Comparison of ENCODE assay signal across 4 worm cellular contexts in the genomic region with DNA sequence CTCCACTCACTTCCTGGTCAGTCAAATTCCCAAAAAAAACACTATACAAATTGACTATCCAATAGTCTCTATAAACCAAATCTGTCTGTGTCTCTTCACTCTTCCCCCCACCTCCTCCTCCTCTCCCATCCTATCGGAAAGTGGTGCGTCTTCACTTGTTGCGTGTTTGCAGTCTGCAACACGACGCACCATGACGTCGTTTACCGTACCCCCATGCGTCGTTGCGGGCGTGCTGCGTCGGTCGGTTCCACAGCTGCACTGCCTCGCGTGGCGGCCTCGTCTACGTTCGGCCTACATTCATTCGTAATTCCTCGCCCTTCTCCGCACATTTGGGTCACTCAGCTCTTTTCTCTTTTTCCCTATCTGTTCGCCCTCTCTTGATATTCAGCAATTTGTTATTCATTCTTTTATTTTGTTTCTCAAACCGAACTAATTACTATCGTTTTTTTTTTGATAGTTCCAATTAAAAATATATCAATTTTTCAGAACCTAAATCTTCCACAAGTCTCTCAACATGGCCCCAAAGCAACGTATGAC.
TF ChIP-seq lines count a peak whose summit lies in the region.

A gene (plus strand): TSS at position 487 of the 537 bp plus-strand sequence.

TF ChIP-seq in whole organism, L2 larva, 48 proteins besides CTCF, POLR2A, EP300 and RAD21 (continues in another document):
- TF ChIP-seq ZK546.5 (tag; optimal IDR thresholded peaks at IDR 0.05; lab: Kevin White, UChicago) (peak; percentile 62), sma-9 (GFP tag; optimal IDR thresholded peaks at IDR 0.05; lab: Kevin White, UChicago) (peak; percentile 99), sma-9 (tag; optimal IDR thresholded peaks at IDR 0.05; lab: Kevin White, UChicago) (peak; percentile 63), zag-1 (tag; optimal IDR thresholded peaks at IDR 0.05; lab: Kevin White, UChicago) (peak; percentile 99), lsy-2 (tag; optimal IDR thresholded peaks at IDR 0.05; lab: Kevin White, UChicago) (peak; percentile 99 to 100), blmp-1 (tag; optimal IDR thresholded peaks at IDR 0.05; lab: Kevin White, UChicago; ENCODE audit: insufficient read depth) (peak; percentile 82), fos-1 (tag; optimal IDR thresholded peaks at IDR 0.05; lab: Kevin White, UChicago) (peak; percentile 99), gmeb-1 (tag; optimal IDR thresholded peaks at IDR 0.05; lab: Kevin White, UChicago) (peak; percentile 90), lin-39 (tag; optimal IDR thresholded peaks at IDR 0.05; lab: Kevin White, UChicago) (peak; percentile 61), nhr-11 (tag; optimal IDR thresholded peaks at IDR 0.05; lab: Kevin White, UChicago) (peak; percentile 3), nhr-23 (tag; optimal IDR thresholded peaks at IDR 0.05; lab: Kevin White, UChicago) (no peak), unc-55 (GFP tag; optimal IDR thresholded peaks at IDR 0.05; lab: Kevin White, UChicago) (peak; percentile 98), nhr-129 (tag; optimal IDR thresholded peaks at IDR 0.05; lab: Kevin White, UChicago) (peak; percentile 99), dmd-4 (tag; optimal IDR thresholded peaks at IDR 0.05; lab: Kevin White, UChicago) (no peak), F13H6.1 (tag; optimal IDR thresholded peaks at IDR 0.05; lab: Kevin White, UChicago) (peak; percentile 99), sem-4 (tag; optimal IDR thresholded peaks at IDR 0.05; lab: Kevin White, UChicago) (peak; percentile 99), Y55F3AM.14 (GFP tag; optimal IDR thresholded peaks at IDR 0.05; lab: Kevin White, UChicago) (peak; percentile 98), nhr-25 (tag; optimal IDR thresholded peaks at IDR 0.05; lab: Kevin White, UChicago) (peak; percentile 98), crh-2 (tag; optimal IDR thresholded peaks at IDR 0.05; lab: Kevin White, UChicago) (peak; percentile 100), peb-1 (tag; optimal IDR thresholded peaks at IDR 0.05; lab: Kevin White, UChicago) (peak; percentile 65), aly-2 (tag; optimal IDR thresholded peaks at IDR 0.05; lab: Kevin White, UChicago) (no peak)

TF ChIP-seq in whole organism, L4 larva, 104 proteins besides CTCF, POLR2A, EP300 and RAD21 (continues in another document):
- peak; percentile 97 for TF ChIP-seq duxl-1 (tag; optimal IDR thresholded peaks at IDR 0.05; lab: Kevin White, UChicago; ENCODE audit: poor library complexity)
- peak; percentile 96 for TF ChIP-seq F37D6.2 (tag; optimal IDR thresholded peaks at IDR 0.05; lab: Kevin White, UChicago)
- TF ChIP-seq R02D3.7 (tag; optimal IDR thresholded peaks at IDR 0.05; lab: Kevin White, UChicago): no peak
- TF ChIP-seq zip-11 (GFP tag; IDR thresholded peaks at IDR 0.05; lab: Robert Waterston, UW): no peak
- TF ChIP-seq ceh-28 (tag; optimal IDR thresholded peaks at IDR 0.05; lab: Kevin White, UChicago): peak; percentile 77
- peak; percentile 83 for TF ChIP-seq zfp-2 (tag; optimal IDR thresholded peaks at IDR 0.05; lab: Kevin White, UChicago)
- TF ChIP-seq ztf-11 (tag; optimal IDR thresholded peaks at IDR 0.05; lab: Kevin White, UChicago): no peak
- peak; percentile 92 for TF ChIP-seq F10B5.3 (tag; optimal IDR thresholded peaks at IDR 0.05; lab: Kevin White, UChicago)
- no peak for TF ChIP-seq nhr-111 (GFP tag; optimal IDR thresholded peaks at IDR 0.05; lab: Kevin White, UChicago)
- TF ChIP-seq ctbp-1 (GFP tag; IDR thresholded peaks at IDR 0.05; lab: Robert Waterston, UW): peak; percentile 98
- TF ChIP-seq mxl-3 (GFP tag; optimal IDR thresholded peaks at IDR 0.05; lab: Kevin White, UChicago): peak; percentile 100
- TF ChIP-seq nhr-42 (GFP tag; IDR thresholded peaks at IDR 0.05; lab: Robert Waterston, UW): peak; percentile 98
- peak; percentile 99 for TF ChIP-seq lin-13 (GFP tag; optimal IDR thresholded peaks at IDR 0.05; lab: Kevin White, UChicago)
- peak; percentile 70; the same call in 1 of the 2 replicates for TF ChIP-seq snpc-1.2 (GFP tag; IDR thresholded peaks at IDR 0.05; lab: Robert Waterston, UW)
- TF ChIP-seq mes-2 (tag; optimal IDR thresholded peaks at IDR 0.05; lab: Kevin White, UChicago; ENCODE audit: poor library complexity, severe bottlenecking): peak; percentile 97
- TF ChIP-seq jun-1 (tag; optimal IDR thresholded peaks at IDR 0.05; lab: Kevin White, UChicago): peak; percentile 95
- peak; percentile 96 for TF ChIP-seq zfp-3 (GFP tag; conservative IDR thresholded peaks at IDR 0.05; lab: Robert Waterston, UW)
- TF ChIP-seq sdz-12 (GFP tag; optimal IDR thresholded peaks at IDR 0.05; lab: Kevin White, UChicago): peak; percentile 20
- peak; percentile 91 for TF ChIP-seq mxl-2 (GFP tag; conservative IDR thresholded peaks at IDR 0.05; lab: Robert Waterston, UW)
- peak; percentile 62 for TF ChIP-seq zag-1 (tag; optimal IDR thresholded peaks at IDR 0.05; lab: Kevin White, UChicago)
- no peak for TF ChIP-seq tag-97 (GFP tag; IDR thresholded peaks at IDR 0.05; lab: Robert Waterston, UW)

TF ChIP-seq in whole organism, late embryonic, 69 proteins besides CTCF, POLR2A, EP300 and RAD21 (continues in another document):
- TF ChIP-seq Y22D7AL.16 (tag; optimal IDR thresholded peaks at IDR 0.05; lab: Kevin White, UChicago): no peak
- peak; percentile 75 for TF ChIP-seq C08G9.2 (tag; optimal IDR thresholded peaks at IDR 0.05; lab: Kevin White, UChicago)
- peak; percentile 89 for TF ChIP-seq elt-2 (tag; optimal IDR thresholded peaks at IDR 0.05; lab: Kevin White, UChicago)
- no peak for TF ChIP-seq hlh-15 (tag; optimal IDR thresholded peaks at IDR 0.05; lab: Kevin White, UChicago)
- TF ChIP-seq odd-2 (tag; optimal IDR thresholded peaks at IDR 0.05; lab: Kevin White, UChicago): no peak
- no peak for TF ChIP-seq che-1 (tag; optimal IDR thresholded peaks at IDR 0.05; lab: Kevin White, UChicago)
- peak; percentile 78 for TF ChIP-seq unc-55 (GFP tag; optimal IDR thresholded peaks at IDR 0.05; lab: Kevin White, UChicago)
- TF ChIP-seq sdc-2 (tag; optimal IDR thresholded peaks at IDR 0.05; lab: Kevin White, UChicago): peak; percentile 93
- peak; percentile 81 for TF ChIP-seq syd-9 (tag; optimal IDR thresholded peaks at IDR 0.05; lab: Kevin White, UChicago)
- TF ChIP-seq eyg-1 (tag; optimal IDR thresholded peaks at IDR 0.05; lab: Kevin White, UChicago): peak; percentile 55
- TF ChIP-seq ceh-2 (tag; optimal IDR thresholded peaks at IDR 0.05; lab: Kevin White, UChicago): peak; percentile 81
- peak; percentile 74 for TF ChIP-seq hlh-30 (tag; optimal IDR thresholded peaks at IDR 0.05; lab: Kevin White, UChicago; ENCODE audit: insufficient read depth)
- no peak for TF ChIP-seq ceh-9 (tag; optimal IDR thresholded peaks at IDR 0.05; lab: Kevin White, UChicago)
- no peak for TF ChIP-seq gmeb-2 (tag; optimal IDR thresholded peaks at IDR 0.05; lab: Kevin White, UChicago)
- peak; percentile 88 for TF ChIP-seq F13H6.1 (tag; optimal IDR thresholded peaks at IDR 0.05; lab: Kevin White, UChicago)
- TF ChIP-seq nhr-232 (tag; optimal IDR thresholded peaks at IDR 0.05; lab: Kevin White, UChicago): peak; percentile 48
- TF ChIP-seq pqm-1 (tag; optimal IDR thresholded peaks at IDR 0.05; lab: Kevin White, UChicago): peak; percentile 80
- TF ChIP-seq rnt-1 (tag; optimal IDR thresholded peaks at IDR 0.05; lab: Kevin White, UChicago): peak; percentile 94
- peak; percentile 97 for TF ChIP-seq ceh-31 (tag; optimal IDR thresholded peaks at IDR 0.05; lab: Kevin White, UChicago)
- TF ChIP-seq nfya-1 (tag; optimal IDR thresholded peaks at IDR 0.05; lab: Kevin White, UChicago): peak; percentile 99
- peak; percentile 44 for TF ChIP-seq K09A11.1 (tag; optimal IDR thresholded peaks at IDR 0.05; lab: Kevin White, UChicago; ENCODE audit: insufficient read depth)
- TF ChIP-seq fkh-6 (tag; optimal IDR thresholded peaks at IDR 0.05; lab: Kevin White, UChicago): peak; percentile 24
- TF ChIP-seq ceh-14 (tag; optimal IDR thresholded peaks at IDR 0.05; lab: Kevin White, UChicago): peak; percentile 82
- TF ChIP-seq ahr-1 (tag; optimal IDR thresholded peaks at IDR 0.05; lab: Kevin White, UChicago): peak; percentile 5

TF ChIP-seq in whole organism, mixed stage, embryonic, 35 proteins besides CTCF, POLR2A, EP300 and RAD21 (continues in another document):
- TF ChIP-seq tbx-8 (GFP tag; optimal IDR thresholded peaks at IDR 0.05; lab: Kevin White, UChicago) (peak; percentile 61), cnd-1 (tag; optimal IDR thresholded peaks at IDR 0.05; lab: Kevin White, UChicago) (peak; percentile 90), nhr-2 (tag; optimal IDR thresholded peaks at IDR 0.05; lab: Kevin White, UChicago) (peak; percentile 64), elt-3 (tag; optimal IDR thresholded peaks at IDR 0.05; lab: Kevin White, UChicago) (peak; percentile 78), blmp-1 (tag; optimal IDR thresholded peaks at IDR 0.05; lab: Kevin White, UChicago) (peak; percentile 0), ztf-11 (tag; optimal IDR thresholded peaks at IDR 0.05; lab: Kevin White, UChicago) (peak; percentile 97), ceh-39 (tag; optimal IDR thresholded peaks at IDR 0.05; lab: Kevin White, UChicago) (peak; percentile 93), nhr-28 (tag; optimal IDR thresholded peaks at IDR 0.05; lab: Kevin White, UChicago) (no peak), mls-2 (tag; optimal IDR thresholded peaks at IDR 0.05; lab: Kevin White, UChicago) (peak; percentile 90), unc-120 (tag; optimal IDR thresholded peaks at IDR 0.05; lab: Kevin White, UChicago; ENCODE audit: poor library complexity, severe bottlenecking) (peak; percentile 86), drap-1 (GFP tag; optimal IDR thresholded peaks at IDR 0.05; lab: Kevin White, UChicago) (peak; percentile 81), flh-1 (GFP tag; optimal IDR thresholded peaks at IDR 0.05; lab: Kevin White, UChicago) (no peak), nhr-12 (tag; optimal IDR thresholded peaks at IDR 0.05; lab: Kevin White, UChicago) (peak; percentile 83), lin-13 (tag; optimal IDR thresholded peaks at IDR 0.05; lab: Kevin White, UChicago) (peak; percentile 99), snpc-4 (tag; optimal IDR thresholded peaks at IDR 0.05; lab: Kevin White, UChicago) (no peak), unc-39 (tag; optimal IDR thresholded peaks at IDR 0.05; lab: Kevin White, UChicago) (peak; percentile 83), ham-2 (GFP tag; optimal IDR thresholded peaks at IDR 0.05; lab: Kevin White, UChicago) (peak; percentile 63), nhr-76 (tag; optimal IDR thresholded peaks at IDR 0.05; lab: Kevin White, UChicago) (peak; percentile 62), lin-32 (GFP tag; optimal IDR thresholded peaks at IDR 0.05; lab: Kevin White, UChicago) (no peak), hlh-1 (tag; optimal IDR thresholded peaks at IDR 0.05; lab: Kevin White, UChicago) (peak; percentile 73), sem-2 (GFP tag; optimal IDR thresholded peaks at IDR 0.05; lab: Kevin White, UChicago) (no peak), unc-62 (GFP tag; optimal IDR thresholded peaks at IDR 0.05; lab: Kevin White, UChicago) (peak; percentile 78), mep-1 (tag; optimal IDR thresholded peaks at IDR 0.05; lab: Kevin White, UChicago) (peak; percentile 96), pha-4 (tag; optimal IDR thresholded peaks at IDR 0.05; lab: Kevin White, UChicago) (peak; percentile 99), ces-1 (GFP tag; optimal IDR thresholded peaks at IDR 0.05; lab: Kevin White, UChicago) (peak; percentile 72), mab-5 (tag; optimal IDR thresholded peaks at IDR 0.05; lab: Kevin White, UChicago) (no peak), ceh-43 (GFP tag; optimal IDR thresholded peaks at IDR 0.05; lab: Kevin White, UChicago) (no peak)
